Worm (Caenorhabditis elegans): Measurements from ENCODE around the gene srw-17.

DNA sequence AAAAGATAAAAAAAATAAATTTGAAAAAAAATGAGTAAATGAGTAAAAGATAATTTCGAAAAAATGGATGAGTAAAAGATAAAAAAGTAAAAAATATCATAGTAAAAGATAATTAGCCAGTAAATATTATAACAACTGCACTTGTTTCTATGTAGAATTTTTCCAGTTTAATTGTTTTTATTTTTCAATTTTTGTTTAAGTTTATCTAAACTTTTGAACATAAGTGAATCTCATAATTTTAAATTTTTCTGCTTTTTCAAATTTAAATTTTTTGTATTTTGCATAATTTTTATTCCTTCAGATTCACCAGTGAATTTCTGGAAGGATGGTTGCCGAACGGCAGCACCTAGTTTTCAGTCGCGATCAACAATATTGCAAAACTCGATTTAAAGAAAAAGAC, 35.6 kb downstream of the srw-17 start, which contains the start of gene chil-12:
- no peak for TF ChIP-seq him-1 (tag; optimal IDR thresholded peaks at IDR 0.05)
- TF ChIP-seq W03F9.2 (tag; optimal IDR thresholded peaks at IDR 0.05): no peak

Measured in whole organism, L4/young adult.